Fruit fly (Drosophila melanogaster) whole organism, adult: ENCODE results near the gene E23.

Source experiments
- CG11617 ChIP-seq: fragments of 200-800 bp; sonication (Bioruptor generic); optimal IDR thresholded peaks from 2 replicates; lab custom pipeline; 2017; ENCODE audit warnings: mild to moderate bottlenecking, missing biosample characterization, missing genetic modification reagents, missing genetic modification characterization
- CG12768 ChIP-seq: fragments of 200-800 bp; sonication (Bioruptor generic); optimal IDR thresholded peaks from 2 replicates; lab custom pipeline; 2017; ENCODE audit warnings: missing biosample characterization, missing genetic modification characterization, mild to moderate bottlenecking, moderate library complexity, missing genetic modification reagents
- CG1620 ChIP-seq: fragments of 200-800 bp; sonication (Bioruptor generic); optimal IDR thresholded peaks from 2 replicates; lab custom pipeline; 2016; ENCODE audit warnings: missing biosample characterization, missing genetic modification characterization
- CG33017 ChIP-seq: fragments of 200-800 bp; sonication (Bioruptor generic); optimal IDR thresholded peaks from 2 replicates; lab custom pipeline; 2018; ENCODE audit warnings: missing biosample characterization, mild to moderate bottlenecking, missing genetic modification characterization, moderate library complexity
- CG5204 ChIP-seq: fragments of 200-800 bp; sonication (Bioruptor generic); optimal IDR thresholded peaks from 2 replicates; lab custom pipeline; 2016; ENCODE audit warnings: missing biosample characterization, missing genetic modification characterization
- Clk ChIP-seq: fragments of 200-800 bp; sonication (Bioruptor generic); optimal IDR thresholded peaks from 2 replicates; lab custom pipeline; 2017; ENCODE audit warnings: missing biosample characterization, missing genetic modification characterization
- Crg-1 ChIP-seq: fragments of 200-800 bp; sonication (Bioruptor generic); optimal IDR thresholded peaks from 2 replicates; lab custom pipeline; 2016; ENCODE audit warnings: missing biosample characterization, missing genetic modification characterization
- bab1 ChIP-seq: fragments of 200-800 bp; sonication (Bioruptor generic); optimal IDR thresholded peaks from 3 replicates; lab custom pipeline; 2019; ENCODE audit warnings: missing biosample characterization, mild to moderate bottlenecking, missing genetic modification characterization, moderate library complexity
- pad ChIP-seq: fragments of 200-800 bp; sonication (Bioruptor generic); optimal IDR thresholded peaks from 3 replicates; lab custom pipeline; 2017; ENCODE audit warnings: missing biosample characterization, missing genetic modification characterization, mild to moderate bottlenecking, moderate library complexity, missing genetic modification reagents
- toe ChIP-seq: fragments of 200-800 bp; sonication (Bioruptor generic); optimal IDR thresholded peaks from 2 replicates; lab custom pipeline; 2016; ENCODE audit warnings: missing biosample characterization, missing genetic modification characterization

DNA sequence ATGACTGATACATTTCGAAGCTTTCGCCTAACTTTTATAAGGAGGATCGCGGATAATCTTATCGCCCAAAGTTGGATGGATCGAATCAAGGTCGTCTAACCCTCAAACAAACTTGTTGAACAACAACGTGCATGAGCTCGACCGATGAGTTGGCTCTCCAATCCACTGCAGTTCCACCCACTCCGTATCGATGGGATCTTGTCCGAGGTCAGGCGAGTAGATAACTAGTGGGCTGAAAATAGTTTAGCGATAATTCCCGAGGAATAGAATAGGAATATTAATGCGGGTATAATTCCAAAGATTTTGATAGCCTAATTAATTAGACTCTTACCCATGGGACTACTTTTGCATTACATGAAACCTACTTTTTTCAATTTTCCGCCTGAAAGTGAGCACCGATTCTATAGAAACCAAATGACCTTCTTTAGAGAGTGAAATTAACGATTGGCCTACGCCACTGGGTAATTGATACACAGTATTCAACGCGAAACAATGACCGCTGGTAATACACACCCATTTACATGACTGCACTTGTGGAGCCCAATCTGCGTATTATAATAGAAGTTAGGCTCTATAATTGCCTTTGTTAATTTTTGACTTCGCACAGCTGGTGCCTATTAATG lies 60.8 kb downstream of the E23 start:
- TF ChIP-seq bab1 (GFP tag; lab: Kevin White, UChicago), result no peak
- TF ChIP-seq Clk (GFP tag; lab: Kevin White, UChicago), result no peak
- TF ChIP-seq CG12768, result no peak
- TF ChIP-seq CG11617, result no peak
- no peak for TF ChIP-seq Crg-1 (GFP tag; lab: Kevin White, UChicago)
- no peak for TF ChIP-seq CG33017 (tag; lab: Kevin White, UChicago)
- no peak for TF ChIP-seq CG1620 (GFP tag; lab: Kevin White, UChicago)
- no peak for TF ChIP-seq CG5204 (GFP tag; lab: Kevin White, UChicago)
- no peak for TF ChIP-seq toe (GFP tag; lab: Kevin White, UChicago)
- no peak for TF ChIP-seq pad (GFP tag; lab: Kevin White, UChicago)
